Worm (Caenorhabditis elegans) whole organism, L4 larva: Measurements from ENCODE around the gene ngn-1.

Source experiments
- D1046.2 ChIP-seq: fragments of 200-800 bp; sonication (Bioruptor generic); IDR thresholded peaks from 2 replicates; pipeline ENCODE4 v1.3.6; 2022; ENCODE audit warnings: missing genetic modification characterization, missing compliant biosample characterization
- F10B5.3 ChIP-seq: sonication (generic microtip); optimal IDR thresholded peaks from 2 replicates; lab custom pipeline; 2016; ENCODE audit warnings: mild to moderate bottlenecking, missing genetic modification characterization, missing compliant biosample characterization
- F44E2.7 ChIP-seq: fragments of 200-800 bp; sonication (Bioruptor generic); IDR thresholded peaks from 2 replicates; pipeline ENCODE4 v2.1.2; 2022; ENCODE audit warnings: missing genetic modification characterization, missing compliant biosample characterization
- T20F7.1 ChIP-seq: fragments of 200-800 bp; sonication (Bioruptor generic); optimal IDR thresholded peaks from 2 replicates; lab custom pipeline; 2018; ENCODE audit warnings: mild to moderate bottlenecking, missing genetic modification characterization, missing compliant biosample characterization
- Y48G9A.11 ChIP-seq: fragments of 200-800 bp; sonication (Bioruptor generic); IDR thresholded peaks from 2 replicates; pipeline ENCODE4 v1.3.6; 2022; ENCODE audit warnings: missing genetic modification reagents, missing genetic modification characterization, missing compliant biosample characterization
- aha-1 ChIP-seq: fragments of 150-350 bp; peaks from one replicate; lab custom pipeline; 2014; ENCODE audit warnings: missing biosample characterization, missing genetic modification characterization
- aly-2 ChIP-seq: sonication (generic microtip); optimal IDR thresholded peaks from 2 replicates; lab custom pipeline; 2018; ENCODE audit warnings: missing biosample characterization, missing genetic modification characterization
- ama-1 ChIP-seq: fragments of 150-350 bp; optimal IDR thresholded peaks from 2 replicates; lab custom pipeline; 2014; ENCODE audit warnings: inconsistent platforms, mixed read lengths
- ceh-28 ChIP-seq: fragments of 150-350 bp; optimal IDR thresholded peaks from 2 replicates; lab custom pipeline; 2014; ENCODE audit warnings: missing biosample characterization, missing genetic modification reagents, missing genetic modification characterization
- ceh-44 ChIP-seq: fragments of 200-800 bp; sonication (Bioruptor generic); IDR thresholded peaks from 2 replicates; pipeline ENCODE4 v1.3.6; 2022; ENCODE audit warnings: missing genetic modification reagents, missing genetic modification characterization, missing compliant biosample characterization
- ceh-82 ChIP-seq: sonication (generic microtip); optimal IDR thresholded peaks from 2 replicates; lab custom pipeline; 2017; ENCODE audit warnings: missing biosample characterization, missing genetic modification characterization
- daf-12 ChIP-seq: fragments of 150-350 bp; optimal IDR thresholded peaks from 2 replicates; lab custom pipeline; 2014; ENCODE audit warnings: missing biosample characterization, missing genetic modification reagents, missing genetic modification characterization
- daf-16 ChIP-seq, 3 experiments: sonication (generic microtip); optimal IDR thresholded peaks; 2 replicates each; lab custom pipeline; 2016 to 2017; ENCODE audit warnings: missing genetic modification characterization in 3 of 3, missing genetic modification reagents in 3 of 3, mild to moderate bottlenecking in 2 of 3, missing compliant biosample characterization in 2 of 3, missing biosample characterization in 1 of 3, moderate library complexity in 1 of 3
- dve-1 ChIP-seq: sonication (generic microtip); optimal IDR thresholded peaks from 2 replicates; lab custom pipeline; 2017; ENCODE audit warnings: antibody characterized with exemption, mild to moderate bottlenecking, missing genetic modification characterization, missing compliant biosample characterization; ENCODE audit not compliant: insufficient read depth
- egl-27 ChIP-seq: sonication (generic microtip); optimal IDR thresholded peaks from 3 replicates; lab custom pipeline; 2017; ENCODE audit warnings: missing biosample characterization, missing genetic modification reagents, missing genetic modification characterization
- egl-43 ChIP-seq: fragments of 200-800 bp; sonication (Bioruptor generic); IDR thresholded peaks from 2 replicates; pipeline ENCODE4 v1.3.6; 2022; ENCODE audit warnings: missing genetic modification reagents, missing genetic modification characterization, missing compliant biosample characterization
- fkh-10 ChIP-seq: fragments of 150-350 bp; optimal IDR thresholded peaks from 2 replicates; lab custom pipeline; 2014; ENCODE audit warnings: missing biosample characterization, missing genetic modification reagents, missing genetic modification characterization
- hlh-30 ChIP-seq: sonication (generic microtip); optimal IDR thresholded peaks from 2 replicates; lab custom pipeline; 2017; ENCODE audit warnings: antibody characterized with exemption, mild to moderate bottlenecking, missing genetic modification characterization, missing compliant biosample characterization; ENCODE audit not compliant: insufficient read depth
- lim-7 ChIP-seq: fragments of 200-800 bp; sonication (Bioruptor generic); IDR thresholded peaks from 2 replicates; pipeline ENCODE4 v1.3.6; 2022; ENCODE audit warnings: missing genetic modification characterization, missing compliant biosample characterization
- lin-38 ChIP-seq: fragments of 200-800 bp; sonication (Bioruptor generic); IDR thresholded peaks from 2 replicates; pipeline ENCODE4 v1.3.6; 2022; ENCODE audit warnings: missing genetic modification reagents, missing genetic modification characterization, missing compliant biosample characterization
- madf-9 ChIP-seq: fragments of 200-800 bp; sonication (Bioruptor generic); conservative IDR thresholded peaks from 2 replicates; pipeline ENCODE4 v1.3.6; 2022; ENCODE audit warnings: missing genetic modification reagents, missing genetic modification characterization, missing compliant biosample characterization
- mep-1 ChIP-seq: fragments of 150-350 bp; sonication (generic microtip); optimal IDR thresholded peaks from 3 replicates; lab custom pipeline; 2014; ENCODE audit warnings: missing biosample characterization, missing genetic modification characterization
- mes-2 ChIP-seq: sonication (generic microtip); optimal IDR thresholded peaks from 2 replicates; lab custom pipeline; 2016; ENCODE audit warnings: missing genotype, mild to moderate bottlenecking, missing genetic modification characterization, missing compliant biosample characterization; ENCODE audit not compliant: poor library complexity, severe bottlenecking
- nhr-11 ChIP-seq: fragments of 150-350 bp; optimal IDR thresholded peaks from 2 replicates; lab custom pipeline; 2014; ENCODE audit warnings: missing biosample characterization, missing genetic modification characterization
- nhr-237 ChIP-seq: sonication (generic microtip); optimal IDR thresholded peaks from 2 replicates; lab custom pipeline; 2017; ENCODE audit warnings: missing biosample characterization, missing genetic modification characterization
- nhr-42 ChIP-seq: fragments of 200-800 bp; sonication (Bioruptor generic); IDR thresholded peaks from 2 replicates; pipeline ENCODE4 v1.3.6; 2022; ENCODE audit warnings: missing genetic modification characterization, missing compliant biosample characterization
- nhr-77 ChIP-seq: fragments of 150-350 bp; optimal IDR thresholded peaks from 2 replicates; lab custom pipeline; 2014; ENCODE audit warnings: missing biosample characterization, missing genetic modification characterization
- php-3 ChIP-seq: fragments of 200-800 bp; sonication (Bioruptor generic); IDR thresholded peaks from 2 replicates; pipeline ENCODE4 v1.3.6; 2022; ENCODE audit warnings: missing genetic modification reagents, missing genetic modification characterization, missing compliant biosample characterization
- saeg-2 ChIP-seq: fragments of 200-800 bp; sonication (Bioruptor generic); IDR thresholded peaks from 2 replicates; pipeline ENCODE4 v1.3.6; 2022; ENCODE audit warnings: missing genetic modification reagents, missing genetic modification characterization, missing compliant biosample characterization
- sdz-12 ChIP-seq: fragments of 200-800 bp; sonication (Bioruptor generic); optimal IDR thresholded peaks from 2 replicates; lab custom pipeline; 2018; ENCODE audit warnings: mild to moderate bottlenecking, missing genetic modification characterization, missing compliant biosample characterization
- set-16 ChIP-seq: fragments of 200-800 bp; sonication (Bioruptor generic); IDR thresholded peaks from 2 replicates; pipeline ENCODE4 v1.3.6; 2022; ENCODE audit warnings: missing genetic modification reagents, missing genetic modification characterization, missing compliant biosample characterization
- tag-97 ChIP-seq: fragments of 200-800 bp; sonication (Bioruptor generic); IDR thresholded peaks from 2 replicates; pipeline ENCODE4 v1.3.6; 2022; ENCODE audit warnings: missing genetic modification characterization, missing compliant biosample characterization
- unc-130 ChIP-seq: sonication (generic microtip); optimal IDR thresholded peaks from 2 replicates; lab custom pipeline; 2016; ENCODE audit warnings: missing genetic modification reagents, missing genetic modification characterization, missing compliant biosample characterization
- zfp-3 ChIP-seq: fragments of 200-800 bp; sonication (Bioruptor generic); conservative IDR thresholded peaks from 2 replicates; pipeline ENCODE4 v1.3.6; 2022; ENCODE audit warnings: missing genetic modification reagents, missing genetic modification characterization, missing compliant biosample characterization
- zip-2 ChIP-seq: fragments of 150-350 bp; optimal IDR thresholded peaks from 2 replicates; lab custom pipeline; 2014; ENCODE audit warnings: missing biosample characterization, missing genetic modification characterization

ngn-1 gene

DNA sequence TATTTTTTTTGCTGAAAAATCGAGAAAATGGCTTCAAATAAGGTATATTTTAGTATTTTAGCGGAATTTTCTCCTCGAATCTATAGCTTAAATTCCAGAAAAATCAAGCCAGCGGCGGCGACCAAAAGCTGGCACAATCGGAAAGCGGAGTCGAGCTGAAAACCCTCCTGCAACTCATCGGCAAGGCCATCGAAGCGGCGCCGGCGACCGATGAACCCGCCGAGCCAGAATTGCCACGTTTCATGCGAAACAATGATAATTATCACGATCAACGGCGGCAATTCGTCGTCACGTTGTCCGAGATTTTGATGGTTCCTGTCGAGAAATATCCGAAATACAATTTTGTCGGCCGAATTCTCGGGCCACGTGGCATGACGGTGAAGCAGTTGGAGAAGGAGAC, 17.7 kb downstream of the ngn-1 start, which contains the start of gene Y69A2AR.32:
Gene Y69A2AR.32 (plus strand): TSS at position 28 of the 400 bp plus-strand sequence.
- TF ChIP-seq egl-43 (GFP tag; lab: Robert Waterston, UW) (peak; percentile 26; the same call in 1 of the 2 replicates), nhr-237 (tag; lab: Kevin White, UChicago) (no peak), set-16 (GFP tag; lab: Robert Waterston, UW) (peak; percentile 78), lim-7 (GFP tag; lab: Robert Waterston, UW) (no peak)

DNA sequence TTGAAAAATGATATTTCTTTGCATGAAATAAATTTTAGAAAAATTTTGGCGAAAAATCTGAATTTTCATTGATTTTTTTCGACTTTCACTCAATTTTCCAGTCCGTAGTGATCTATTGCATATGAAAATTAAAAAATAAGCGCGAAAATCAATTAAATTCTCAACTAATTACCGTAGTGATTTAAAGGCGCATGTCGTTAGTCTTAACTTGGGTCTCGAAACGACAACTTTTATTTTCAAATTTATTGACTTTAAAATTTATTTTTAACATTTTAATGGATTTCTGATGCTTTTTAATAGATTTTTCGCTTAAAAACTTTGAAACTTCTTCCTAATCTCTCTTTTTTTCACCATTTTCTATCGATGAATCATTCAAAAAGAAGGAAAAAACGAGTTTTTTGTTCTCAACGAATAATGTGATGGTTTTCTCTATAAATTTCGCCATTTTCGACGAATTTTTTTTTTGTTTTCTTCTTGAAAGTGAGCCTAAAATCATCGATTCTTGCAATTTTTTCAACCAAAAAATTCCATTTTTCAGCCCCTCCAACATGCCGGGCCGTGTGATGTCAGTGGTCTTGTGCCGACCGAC, 20.5 kb downstream of the ngn-1 start, which contains the start of gene vamp-7:
Gene vamp-7 (plus strand): TSS at position 539 of the 589 bp plus-strand sequence.
- TF ChIP-seq egl-43 (GFP tag; lab: Robert Waterston, UW) = no peak
- TF ChIP-seq daf-16 (GFP tag; optimal IDR thresholded peaks at IDR 0.05; lab: Kevin White, UChicago) = no peak
- peak; percentile 5 for TF ChIP-seq daf-16 (tag; optimal IDR thresholded peaks at IDR 0.05; lab: Kevin White, UChicago)
- no peak for TF ChIP-seq dve-1 (tag; lab: Kevin White, UChicago)
- TF ChIP-seq egl-27 (tag; lab: Kevin White, UChicago) = no peak
- TF ChIP-seq unc-130 = peak; percentile 27
- TF ChIP-seq aha-1 (tag; lab: Kevin White, UChicago) = peak; percentile 47
- TF ChIP-seq F10B5.3 = no peak
- TF ChIP-seq nhr-77 (tag; lab: Kevin White, UChicago) = no peak
- TF ChIP-seq T20F7.1 = peak; percentile 37
- no peak for TF ChIP-seq tag-97
- no peak for TF ChIP-seq F44E2.7 (GFP tag; lab: Robert Waterston, UW)
- TF ChIP-seq madf-9 (GFP tag; lab: Robert Waterston, UW) = no peak
- peak; percentile 48 for TF ChIP-seq mep-1
- peak; percentile 41 for TF ChIP-seq lin-38 (GFP tag; lab: Robert Waterston, UW)
- TF ChIP-seq lim-7 (GFP tag; lab: Robert Waterston, UW) = no peak
- TF ChIP-seq ama-1 (lab: Kevin White, UChicago) = peak; percentile 4
- peak; percentile 11 for TF ChIP-seq sdz-12 (GFP tag; lab: Kevin White, UChicago)
- no peak for TF ChIP-seq ceh-28 (tag; lab: Kevin White, UChicago)
- TF ChIP-seq Y48G9A.11 (GFP tag; lab: Robert Waterston, UW) = peak; percentile 72
- no peak for TF ChIP-seq php-3 (GFP tag; lab: Robert Waterston, UW)
- no peak for TF ChIP-seq ceh-44 (GFP tag; lab: Robert Waterston, UW)
- TF ChIP-seq ceh-82 (tag; lab: Kevin White, UChicago) = no peak
- no peak for TF ChIP-seq aly-2
- TF ChIP-seq mes-2 (tag; lab: Kevin White, UChicago) = peak; percentile 3
- TF ChIP-seq nhr-11 = no peak
- TF ChIP-seq zfp-3 (GFP tag; lab: Robert Waterston, UW) = 0 out of 2 replicates have a peak, but pooled peaks have one; percentile 40
- TF ChIP-seq fkh-10 (GFP tag; lab: Kevin White, UChicago) = no peak
- TF ChIP-seq saeg-2 (GFP tag; lab: Robert Waterston, UW) = no peak
- no peak for TF ChIP-seq daf-12 (tag; lab: Kevin White, UChicago)
- no peak for TF ChIP-seq hlh-30 (tag; lab: Kevin White, UChicago)
- TF ChIP-seq nhr-42 (GFP tag; lab: Robert Waterston, UW) = no peak
- TF ChIP-seq D1046.2 = 0 out of 2 replicates have a peak, but pooled peaks have one; percentile 27
- TF ChIP-seq zip-2 (tag; lab: Kevin White, UChicago) = no peak

DNA sequence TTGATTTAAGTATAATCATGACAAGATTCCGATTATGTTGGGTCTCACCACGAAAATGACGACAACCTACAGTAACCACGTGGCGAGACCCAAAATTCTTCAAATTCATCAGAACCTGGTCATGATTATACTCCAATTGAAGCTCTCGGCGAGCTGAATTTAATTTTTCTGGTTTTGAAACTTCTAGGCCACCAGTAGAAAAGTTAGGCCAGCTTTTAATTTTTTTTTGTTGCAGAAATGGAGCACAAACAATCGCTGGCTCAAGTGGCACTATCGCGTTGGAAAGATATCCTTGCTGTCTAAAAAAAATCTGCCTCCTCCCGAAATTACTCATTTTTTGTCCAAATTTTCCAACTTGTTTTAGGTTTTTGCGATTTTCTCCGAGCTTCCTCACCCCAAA, 21.5 kb downstream of the ngn-1 start:
- TF ChIP-seq aha-1 (tag; lab: Kevin White, UChicago) = peak; percentile 91
- no peak for TF ChIP-seq zfp-3 (GFP tag; lab: Robert Waterston, UW)
- TF ChIP-seq, all 104 proteins: peak for 1
